Worm (Caenorhabditis elegans) whole organism, early embryonic: ENCODE measurements around the gene lipl-7.

ENCODE experiments used
- B0310.2 ChIP-seq: sonication (generic microtip); optimal IDR thresholded peaks from 2 replicates; lab custom pipeline; 2016; ENCODE audit warnings: mild to moderate bottlenecking, missing genetic modification characterization, missing compliant biosample characterization
- aly-1 ChIP-seq: sonication (generic microtip); optimal IDR thresholded peaks from 2 replicates; lab custom pipeline; 2016; ENCODE audit warnings: missing genetic modification characterization, missing compliant biosample characterization
- ama-1 ChIP-seq: fragments of 150-350 bp; optimal IDR thresholded peaks from 2 replicates; lab custom pipeline; 2014
- ceh-36 ChIP-seq: sonication (generic microtip); optimal IDR thresholded peaks from 2 replicates; lab custom pipeline; 2016; ENCODE audit warnings: missing genetic modification characterization, inconsistent platforms, missing compliant biosample characterization
- flt-1 ChIP-seq: fragments of 200-800 bp; sonication (Bioruptor generic); IDR thresholded peaks from 2 replicates; pipeline ENCODE4 v1.3.6; 2022; ENCODE audit warnings: missing genetic modification characterization, missing compliant biosample characterization
- hmbx-1 ChIP-seq: sonication (generic microtip); optimal IDR thresholded peaks from 2 replicates; lab custom pipeline; 2016; ENCODE audit warnings: mild to moderate bottlenecking, missing genetic modification characterization, missing compliant biosample characterization
- hmg-4 ChIP-seq: fragments of 200-800 bp; sonication (Bioruptor generic); optimal IDR thresholded peaks from 2 replicates; lab custom pipeline; 2018; ENCODE audit warnings: mild to moderate bottlenecking, missing genetic modification characterization, missing compliant biosample characterization
- hnd-1 ChIP-seq: sonication (generic microtip); optimal IDR thresholded peaks from 2 replicates; lab custom pipeline; 2016; ENCODE audit warnings: missing genetic modification characterization, missing compliant biosample characterization
- pes-1 ChIP-seq: fragments of 200-800 bp; sonication (Bioruptor generic); IDR thresholded peaks from 2 replicates; pipeline ENCODE4 v1.3.6; 2022; ENCODE audit warnings: missing genetic modification reagents, missing genetic modification characterization, missing compliant biosample characterization
- sea-1 ChIP-seq: fragments of 200-800 bp; sonication (Bioruptor generic); conservative IDR thresholded peaks from 2 replicates; pipeline ENCODE4 v1.3.6; 2022; ENCODE audit warnings: missing genetic modification characterization, missing compliant biosample characterization
- tbx-11 ChIP-seq: fragments of 200-800 bp; sonication (Bioruptor generic); IDR thresholded peaks from 2 replicates; pipeline ENCODE4 v1.3.6; 2022; ENCODE audit warnings: missing genetic modification characterization, missing compliant biosample characterization
- tbx-37 ChIP-seq: fragments of 200-800 bp; sonication (Bioruptor generic); conservative IDR thresholded peaks from 2 replicates; pipeline ENCODE4 v1.3.6; 2022; ENCODE audit warnings: missing genetic modification reagents, missing genetic modification characterization, missing compliant biosample characterization

DNA sequence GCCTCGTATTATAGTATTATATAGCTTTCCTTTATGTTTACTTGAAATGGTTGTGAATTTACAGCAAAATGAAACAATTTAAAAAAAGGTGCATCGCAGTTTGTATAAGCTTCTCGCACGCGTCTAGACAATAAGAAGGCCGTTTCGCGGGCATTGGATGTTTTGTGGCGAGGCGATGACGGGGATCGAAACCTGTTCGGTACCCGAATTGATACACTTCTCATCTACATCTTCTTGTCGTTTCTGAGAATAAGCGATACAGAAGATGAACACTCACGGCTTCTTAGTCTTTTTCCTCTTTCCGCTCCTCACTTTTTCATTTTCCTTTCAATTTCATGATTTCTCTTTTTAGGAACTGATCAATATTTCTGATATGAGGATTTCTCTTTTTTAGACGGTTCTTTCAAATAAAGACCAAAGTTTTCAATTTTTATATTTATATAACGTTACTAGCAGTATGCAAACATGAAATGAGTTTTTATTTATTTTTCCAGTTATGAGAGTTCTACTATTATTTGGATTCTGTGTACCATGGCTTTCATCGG, 4.1 kb upstream of the lipl-7 start, which contains the start of gene F01G10.10:
- TF ChIP-seq hmbx-1 (tag; lab: Kevin White, UChicago) (no peak), hnd-1 (tag; lab: Kevin White, UChicago) (no peak), pes-1 (GFP tag; lab: Robert Waterston, UW) (no peak), flt-1 (GFP tag; lab: Robert Waterston, UW) (no peak), ceh-36 (no peak), tbx-37 (no peak), ama-1 (lab: Kevin White, UChicago) (no peak), sea-1 (GFP tag; lab: Robert Waterston, UW) (no peak), tbx-11 (GFP tag; lab: Robert Waterston, UW) (no peak), B0310.2 (tag; lab: Kevin White, UChicago) (no peak), aly-1 (tag; lab: Kevin White, UChicago) (no peak), hmg-4 (GFP tag; lab: Kevin White, UChicago) (no peak)
